Fruit fly (Drosophila melanogaster) whole organism, embryonic: Measurements from ENCODE around the gene scat.

Experiments used
- Abd-B ChIP-seq: fragments of 200-800 bp; sonication (Bioruptor generic); optimal IDR thresholded peaks from 2 replicates; lab custom pipeline; 2018; ENCODE audit warnings: missing biosample characterization, mild to moderate bottlenecking, missing genetic modification characterization, moderate library complexity
- CG10209 ChIP-seq: fragments of 200-800 bp; sonication (Bioruptor generic); optimal IDR thresholded peaks from 3 replicates; lab custom pipeline; 2017; ENCODE audit warnings: missing biosample characterization, mild to moderate bottlenecking, missing genetic modification characterization, missing genetic modification reagents
- CG12942 ChIP-seq: fragments of 200-800 bp; sonication (Bioruptor generic); optimal IDR thresholded peaks from 3 replicates; lab custom pipeline; 2016; ENCODE audit warnings: missing biosample characterization, missing genetic modification characterization
- CG14710 ChIP-seq: fragments of 200-800 bp; sonication (Bioruptor generic); optimal IDR thresholded peaks from 3 replicates; lab custom pipeline; 2019; ENCODE audit warnings: missing biosample characterization, mild to moderate bottlenecking, missing genetic modification characterization, moderate library complexity
- CG16813 ChIP-seq: fragments of 200-800 bp; sonication (Bioruptor generic); IDR thresholded peaks from 3 replicates; pipeline ENCODE4 v1.3.6; 2022; ENCODE audit warnings: missing biosample characterization, missing genetic modification characterization; ENCODE audit not compliant: partially characterized antibody
- CG17361 ChIP-seq: fragments of 200-800 bp; sonication (Bioruptor generic); IDR thresholded peaks from 3 replicates; pipeline ENCODE4 v1.3.6; 2022; ENCODE audit warnings: missing biosample characterization, missing genetic modification characterization
- CG17802 ChIP-seq: fragments of 200-800 bp; sonication (Bioruptor generic); optimal IDR thresholded peaks from 2 replicates; lab custom pipeline; 2018; ENCODE audit warnings: missing biosample characterization, mild to moderate bottlenecking, missing genetic modification characterization, moderate library complexity
- CG2678 ChIP-seq: fragments of 200-800 bp; sonication (Bioruptor generic); optimal IDR thresholded peaks from 3 replicates; lab custom pipeline; 2019; ENCODE audit warnings: missing biosample characterization, mild to moderate bottlenecking, missing genetic modification characterization, moderate library complexity
- CG2712 ChIP-seq: fragments of 200-800 bp; optimal IDR thresholded peaks from 3 replicates; lab custom pipeline; 2019; ENCODE audit warnings: missing biosample characterization, mild to moderate bottlenecking, missing genetic modification characterization, moderate library complexity
- CG3065 ChIP-seq: fragments of 200-800 bp; sonication (Bioruptor generic); optimal IDR thresholded peaks from 2 replicates; lab custom pipeline; 2016; ENCODE audit warnings: missing biosample characterization, missing genetic modification characterization
- CG31441 ChIP-seq: fragments of 200-800 bp; sonication (Bioruptor generic); IDR thresholded peaks from 2 replicates; pipeline ENCODE4 v1.3.6; 2022; ENCODE audit warnings: missing biosample characterization, missing genetic modification characterization
- CG3407 ChIP-seq: fragments of 200-800 bp; sonication (Bioruptor generic); optimal IDR thresholded peaks from 2 replicates; lab custom pipeline; 2018; ENCODE audit warnings: missing biosample characterization, mild to moderate bottlenecking, missing genetic modification characterization
- CG4424 ChIP-seq: fragments of 200-800 bp; sonication (Bioruptor generic); optimal IDR thresholded peaks from 3 replicates; lab custom pipeline; 2016; ENCODE audit warnings: missing biosample characterization, missing genetic modification characterization
- CG4707 ChIP-seq: fragments of 200-800 bp; sonication (Bioruptor generic); optimal IDR thresholded peaks from 2 replicates; lab custom pipeline; 2018; ENCODE audit warnings: missing biosample characterization, mild to moderate bottlenecking, missing genetic modification characterization, moderate library complexity
- CG5953 ChIP-seq: fragments of 200-800 bp; sonication (Bioruptor generic); IDR thresholded peaks from 2 replicates; pipeline ENCODE4 v1.3.6; 2022; ENCODE audit warnings: missing biosample characterization, missing genetic modification characterization
- CG6654 ChIP-seq: fragments of 200-800 bp; sonication (Bioruptor generic); optimal IDR thresholded peaks from 2 replicates; lab custom pipeline; 2017; ENCODE audit warnings: missing biosample characterization, mild to moderate bottlenecking, missing genetic modification characterization
- CG6683 ChIP-seq: fragments of 200-800 bp; sonication (Bioruptor generic); optimal IDR thresholded peaks from 2 replicates; lab custom pipeline; 2017; ENCODE audit warnings: missing biosample characterization, mild to moderate bottlenecking, missing genetic modification characterization, missing genetic modification reagents
- CG7987 ChIP-seq: fragments of 200-800 bp; sonication (Bioruptor generic); optimal IDR thresholded peaks from 2 replicates; lab custom pipeline; 2018; ENCODE audit warnings: missing biosample characterization, mild to moderate bottlenecking, missing genetic modification characterization, moderate library complexity
- CG8359 ChIP-seq: fragments of 200-800 bp; sonication (Bioruptor generic); optimal IDR thresholded peaks from 2 replicates; lab custom pipeline; 2017; ENCODE audit warnings: missing biosample characterization, mild to moderate bottlenecking, missing genetic modification characterization, borderline replicate concordance
- E2f2 ChIP-seq: fragments of 200-800 bp; sonication (Bioruptor generic); IDR thresholded peaks from 2 replicates; pipeline ENCODE4 v1.3.6; 2022; ENCODE audit warnings: missing biosample characterization, missing genetic modification characterization
- Hand ChIP-seq: fragments of 200-800 bp; sonication (Bioruptor generic); optimal IDR thresholded peaks from 2 replicates; lab custom pipeline; 2017; ENCODE audit warnings: mild to moderate bottlenecking, missing biosample characterization, missing genetic modification reagents, missing genetic modification characterization
- HmgZ ChIP-seq: fragments of 200-800 bp; sonication (Bioruptor generic); optimal IDR thresholded peaks from 2 replicates; lab custom pipeline; 2018; ENCODE audit warnings: missing biosample characterization, mild to moderate bottlenecking, missing genetic modification characterization
- MESR4 ChIP-seq: fragments of 200-800 bp; sonication (Bioruptor generic); optimal IDR thresholded peaks from 2 replicates; lab custom pipeline; 2018; ENCODE audit warnings: missing biosample characterization, mild to moderate bottlenecking, missing genetic modification characterization, moderate library complexity
- Nf-YA ChIP-seq: fragments of 200-800 bp; sonication (Bioruptor generic); IDR thresholded peaks from 2 replicates; pipeline ENCODE4 v1.3.6; 2022; ENCODE audit warnings: missing biosample characterization, missing genetic modification characterization
- Ptx1 ChIP-seq: fragments of 200-800 bp; sonication (Bioruptor generic); IDR thresholded peaks from 2 replicates; pipeline ENCODE4 v1.3.6; 2022; ENCODE audit warnings: missing biosample characterization, missing genetic modification characterization
- Ravus ChIP-seq: fragments of 200-800 bp; sonication (Bioruptor generic); IDR thresholded peaks from 2 replicates; pipeline ENCODE4 v1.3.6; 2022; ENCODE audit warnings: missing biosample characterization, missing genetic modification characterization
- Rfx ChIP-seq: fragments of 200-800 bp; sonication (Bioruptor generic); IDR thresholded peaks from 2 replicates; pipeline ENCODE4 v1.3.6; 2022; ENCODE audit warnings: missing biosample characterization, missing genetic modification characterization
- Ssrp ChIP-seq: fragments of 200-800 bp; sonication (Bioruptor generic); optimal IDR thresholded peaks from 2 replicates; lab custom pipeline; 2018; ENCODE audit warnings: missing biosample characterization, mild to moderate bottlenecking, missing genetic modification characterization, moderate library complexity
- ac ChIP-seq: fragments of 200-800 bp; sonication (Bioruptor generic); optimal IDR thresholded peaks from 3 replicates; lab custom pipeline; 2017; ENCODE audit warnings: missing biosample characterization, mild to moderate bottlenecking, missing genetic modification characterization
- az2 ChIP-seq: fragments of 200-800 bp; sonication (Bioruptor generic); optimal IDR thresholded peaks from 3 replicates; lab custom pipeline; 2016; ENCODE audit warnings: missing biosample characterization, missing genetic modification characterization
- chn ChIP-seq: fragments of 200-800 bp; sonication (Bioruptor generic); optimal IDR thresholded peaks from 2 replicates; lab custom pipeline; 2016; ENCODE audit warnings: missing biosample characterization, missing genetic modification characterization
- danr ChIP-seq: fragments of 200-800 bp; sonication (Bioruptor generic); IDR thresholded peaks from 2 replicates; pipeline ENCODE4 v1.3.6; 2022; ENCODE audit warnings: missing biosample characterization, missing genetic modification characterization
- eve ChIP-seq, 2 experiments: fragments of >200 bp; optimal IDR thresholded peaks; 2 replicates each; lab custom pipeline; 2017; ENCODE audit warnings: missing biosample characterization in 2 of 2, missing genetic modification characterization in 2 of 2
- ewg ChIP-seq: fragments of 200-800 bp; sonication (Bioruptor generic); optimal IDR thresholded peaks from 3 replicates; lab custom pipeline; 2017; ENCODE audit warnings: mild to moderate bottlenecking, missing biosample characterization, missing genetic modification reagents, missing genetic modification characterization
- fu2 ChIP-seq: fragments of 200-800 bp; sonication (Bioruptor generic); optimal IDR thresholded peaks from 2 replicates; lab custom pipeline; 2016; ENCODE audit warnings: missing biosample characterization, missing genetic modification characterization
- gcm ChIP-seq: fragments of 200-800 bp; sonication (Bioruptor generic); optimal IDR thresholded peaks from 2 replicates; lab custom pipeline; 2019; ENCODE audit warnings: missing biosample characterization, mild to moderate bottlenecking, missing genetic modification characterization, moderate library complexity
- gsb ChIP-seq: fragments of 200-800 bp; sonication (Bioruptor generic); IDR thresholded peaks from 2 replicates; pipeline ENCODE4 v1.3.6; 2022; ENCODE audit warnings: missing biosample characterization, missing genetic modification characterization
- kah ChIP-seq: fragments of 200-800 bp; sonication (Bioruptor generic); optimal IDR thresholded peaks from 2 replicates; lab custom pipeline; 2018; ENCODE audit warnings: missing biosample characterization, mild to moderate bottlenecking, missing genetic modification characterization
- klu ChIP-seq: fragments of 200-800 bp; sonication (Bioruptor generic); IDR thresholded peaks from 2 replicates; pipeline ENCODE4 v1.3.6; 2022; ENCODE audit warnings: missing biosample characterization, missing genetic modification characterization
- nom ChIP-seq: fragments of 200-800 bp; sonication (Bioruptor generic); optimal IDR thresholded peaks from 2 replicates; lab custom pipeline; 2017; ENCODE audit warnings: missing biosample characterization, missing genetic modification characterization, mild to moderate bottlenecking, moderate library complexity, missing genetic modification reagents
- org-1 ChIP-seq: fragments of 200-800 bp; sonication (Bioruptor generic); optimal IDR thresholded peaks from 2 replicates; lab custom pipeline; 2017; ENCODE audit warnings: missing biosample characterization, missing genetic modification characterization
- sc ChIP-seq, 3 experiments: fragments of >200 bp in 2 of 3; fragments of 200-800 bp in 1 of 3; sonication (Bioruptor generic) in 1 of 3; optimal IDR thresholded peaks; 2 replicates in 2 of 3; 3 replicates in 1 of 3; lab custom pipeline; 2017; ENCODE audit warnings: mild to moderate bottlenecking in 1 of 3, missing biosample characterization in 1 of 3, missing genetic modification characterization in 1 of 3, missing genetic modification reagents in 1 of 3
- sima ChIP-seq: fragments of 200-800 bp; sonication (Bioruptor generic); optimal IDR thresholded peaks from 2 replicates; lab custom pipeline; 2016; ENCODE audit warnings: missing biosample characterization, missing genetic modification characterization
- sob ChIP-seq: fragments of 200-800 bp; sonication (Bioruptor generic); IDR thresholded peaks from 2 replicates; pipeline ENCODE4 v1.3.6; 2022; ENCODE audit warnings: missing biosample characterization, missing genetic modification characterization
- tio ChIP-seq: fragments of 200-800 bp; sonication (Bioruptor generic); optimal IDR thresholded peaks from 2 replicates; lab custom pipeline; 2017; ENCODE audit warnings: missing biosample characterization, missing genetic modification characterization, inconsistent platforms
- trh ChIP-seq: fragments of 200-800 bp; sonication (Bioruptor generic); optimal IDR thresholded peaks from 2 replicates; lab custom pipeline; 2016; ENCODE audit warnings: missing biosample characterization, missing genetic modification characterization
- ttk ChIP-seq: fragments of 200-800 bp; sonication (Bioruptor generic); IDR thresholded peaks from 2 replicates; pipeline ENCODE4 v2.1.2; 2022; ENCODE audit warnings: missing biosample characterization, missing genetic modification characterization
- wor ChIP-seq: fragments of 200-800 bp; sonication (Bioruptor generic); IDR thresholded peaks from 2 replicates; pipeline ENCODE4 v1.3.6; 2022; ENCODE audit warnings: missing biosample characterization, missing genetic modification characterization

scat gene

DNA sequence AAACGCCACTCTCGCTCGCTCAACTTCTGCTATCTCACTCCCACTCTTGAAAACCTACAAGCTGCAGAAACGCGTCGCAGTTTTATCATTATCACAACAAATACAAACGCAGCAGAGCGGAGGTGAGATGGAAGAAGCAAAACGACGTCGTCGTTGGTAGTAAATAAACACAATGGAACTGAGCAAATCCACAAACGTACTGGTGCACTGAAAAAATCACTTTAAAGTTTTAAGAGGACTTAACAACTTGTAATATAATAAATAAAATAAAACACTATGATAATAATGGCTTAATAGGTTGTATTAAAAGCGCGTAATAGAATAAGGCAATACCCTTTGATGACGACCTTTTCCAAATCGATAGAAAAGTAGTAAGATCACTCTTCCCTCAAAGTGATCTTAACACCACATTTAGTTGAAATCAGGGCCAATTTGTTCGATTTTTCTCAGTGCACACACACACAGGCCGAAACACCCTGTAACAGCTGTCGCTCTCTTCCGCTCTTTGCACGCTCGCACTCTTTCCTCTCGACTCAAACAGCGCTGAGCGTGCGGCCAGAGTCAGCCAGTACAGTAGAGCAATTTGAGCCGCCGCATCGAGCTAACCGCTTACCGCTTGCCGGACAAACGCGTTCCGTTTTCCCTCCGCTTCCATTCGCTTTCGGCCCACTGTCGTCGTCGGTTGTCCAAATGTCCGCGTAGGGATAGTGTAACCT is 18.2 kb downstream of the scat start (continued):
- TF ChIP-seq kah (GFP tag; lab: Kevin White, UChicago) = peak; percentile 80
- peak; percentile 37; the same call in 1 of the 3 replicates for TF ChIP-seq CG16813 (GFP tag; lab: Robert Waterston, UW)
- peak; percentile 71 for TF ChIP-seq trh (GFP tag; lab: Kevin White, UChicago)
- TF ChIP-seq CG17361 = peak; percentile 92
- TF ChIP-seq wor = peak; percentile 90
- no peak; the same call in 1 of the 2 replicates for TF ChIP-seq Nf-YA (GFP tag; lab: Robert Waterston, UW)
- TF ChIP-seq CG3407 = peak; percentile 85
- TF ChIP-seq CG14710 = peak; percentile 95
- TF ChIP-seq gcm (GFP tag; lab: Kevin White, UChicago) = peak; percentile 95
- TF ChIP-seq CG8359 (GFP tag; lab: Kevin White, UChicago) = peak; percentile 79
- TF ChIP-seq HmgZ (tag; lab: Kevin White, UChicago) = peak; percentile 94
- TF ChIP-seq ewg = peak; percentile 93
- TF ChIP-seq eve (GFP tag; optimal IDR thresholded peaks at IDR 0.05; lab: Kevin White, UChicago) = peak; percentile 92 to 99
- TF ChIP-seq chn (GFP tag; lab: Kevin White, UChicago) = peak; percentile 66
- peak; percentile 97 for TF ChIP-seq ac
- peak; percentile 93 for TF ChIP-seq ttk
- TF ChIP-seq CG2678 (tag; lab: Kevin White, UChicago) = peak; percentile 97
- TF ChIP-seq CG3065 (GFP tag; lab: Kevin White, UChicago) = peak; percentile 93
- peak; percentile 29 for TF ChIP-seq fu2 (GFP tag; lab: Kevin White, UChicago)
- TF ChIP-seq klu (GFP tag; lab: Robert Waterston, UW) = peak; percentile 96; the same call in 1 of the 2 replicates
- TF ChIP-seq org-1 (GFP tag; lab: Kevin White, UChicago) = peak; percentile 94
- peak; percentile 94 for TF ChIP-seq CG4707 (GFP tag; lab: Kevin White, UChicago)
- TF ChIP-seq CG4424 = peak; percentile 95
- peak; percentile 98 for TF ChIP-seq CG10209 (GFP tag; lab: Kevin White, UChicago)
- TF ChIP-seq CG31441 (GFP tag; lab: Robert Waterston, UW) = peak; percentile 88
- TF ChIP-seq danr (GFP tag; lab: Robert Waterston, UW) = peak; percentile 93
- TF ChIP-seq sima (GFP tag; lab: Kevin White, UChicago) = peak; percentile 71
- peak; percentile 52 for TF ChIP-seq Ravus
- peak; percentile 74 for TF ChIP-seq CG7987
- peak; percentile 62 for TF ChIP-seq CG17802
- TF ChIP-seq CG5953 = peak; percentile 87
- TF ChIP-seq Hand (GFP tag; lab: Kevin White, UChicago) = peak; percentile 89
- peak; percentile 93 for TF ChIP-seq nom
- TF ChIP-seq CG12942 = peak; percentile 93
- peak; percentile 99 for TF ChIP-seq Ssrp (tag; lab: Kevin White, UChicago)
- TF ChIP-seq MESR4 (GFP tag; lab: Kevin White, UChicago) = peak; percentile 14
- peak; percentile 85 for TF ChIP-seq CG6654 (GFP tag; lab: Kevin White, UChicago)
- peak; percentile 95 for TF ChIP-seq sob (GFP tag; lab: Robert Waterston, UW)
- TF ChIP-seq E2f2 (GFP tag; lab: Robert Waterston, UW) = peak; percentile 82
- TF ChIP-seq gsb (GFP tag; lab: Robert Waterston, UW) = peak; percentile 87
- TF ChIP-seq az2 (GFP tag; lab: Kevin White, UChicago) = peak; percentile 95
- peak; percentile 97 for TF ChIP-seq Abd-B
- TF ChIP-seq Rfx = peak; percentile 96
- TF ChIP-seq Ptx1 (GFP tag; lab: Robert Waterston, UW) = peak; percentile 97
- peak; percentile 98 for TF ChIP-seq CG2712 (tag; lab: Kevin White, UChicago)
- TF ChIP-seq tio (GFP tag; lab: Kevin White, UChicago) = peak; percentile 93
- TF ChIP-seq CG6683 (GFP tag; lab: Kevin White, UChicago) = peak; percentile 89
- TF ChIP-seq sc (optimal IDR thresholded peaks at IDR 0.05; lab: Kevin White, UChicago) = no peak
- TF ChIP-seq sc (GFP tag; optimal IDR thresholded peaks at IDR 0.05; lab: Kevin White, UChicago) = peak; percentile 96
